Fruit fly (Drosophila melanogaster): Measurements from ENCODE around the gene PNUTS.

The PNUTS gene

dm6 chr2L:825768-826263 lies 44.4 kb upstream of the PNUTS start, which contains the start of the genes CG3862 and dock (continued):
- TF ChIP-seq inv (GFP tag; IDR thresholded peaks at IDR 0.05; ENCODE audit: partially characterized antibody) (peak; percentile 88), sens (GFP tag) (peak; percentile 91), crc (GFP tag; optimal IDR thresholded peaks at IDR 0.05) (no peak), CG8388 (GFP tag; optimal IDR thresholded peaks at IDR 0.05) (no peak), HmgZ (tag; optimal IDR thresholded peaks at IDR 0.05) (peak; percentile 92), Lhr (GFP tag; optimal IDR thresholded peaks at IDR 0.05) (peak; percentile 21), CG17328 (GFP tag; IDR thresholded peaks at IDR 0.05) (0 out of 2 replicates have a peak, but pooled peaks have one; percentile 4), C15 (GFP tag; IDR thresholded peaks at IDR 0.05) (no peak), caup (GFP tag; optimal IDR thresholded peaks at IDR 0.05; ENCODE audit: severe bottlenecking) (peak; percentile 65), klu (GFP tag; IDR thresholded peaks at IDR 0.05) (no peak), twi (tag; optimal IDR thresholded peaks at IDR 0.05) (no peak), CHES-1-like (GFP tag; optimal IDR thresholded peaks at IDR 0.05) (peak; percentile 82), CG2116 (GFP tag; optimal IDR thresholded peaks at IDR 0.05) (peak; percentile 88), ind (GFP tag; optimal IDR thresholded peaks at IDR 0.05) (peak; percentile 39), E2f1 (GFP tag; IDR thresholded peaks at IDR 0.05) (no peak), emc (GFP tag; optimal IDR thresholded peaks at IDR 0.05) (peak; percentile 33), bcd (GFP tag; optimal IDR thresholded peaks at IDR 0.05) (peak; percentile 49), HHEX (GFP tag; optimal IDR thresholded peaks at IDR 0.05) (no peak), CG4854 (GFP tag; optimal IDR thresholded peaks at IDR 0.05) (peak; percentile 40), B-H2 (GFP tag; optimal IDR thresholded peaks at IDR 0.05) (peak; percentile 50), CG6654 (GFP tag; optimal IDR thresholded peaks at IDR 0.05) (no peak), NfI (GFP tag; optimal IDR thresholded peaks at IDR 0.05) (peak; percentile 50), CG3281 (GFP tag; optimal IDR thresholded peaks at IDR 0.05) (peak; percentile 54), CG12299 (tag; optimal IDR thresholded peaks at IDR 0.05) (peak; percentile 66), dimm (GFP tag; IDR thresholded peaks at IDR 0.05) (no peak), CG1529 (GFP tag; optimal IDR thresholded peaks at IDR 0.05) (no peak), CG6813 (GFP tag; optimal IDR thresholded peaks at IDR 0.05) (peak; percentile 3), chm (GFP tag; IDR thresholded peaks at IDR 0.05) (peak; percentile 64), CG15011 (GFP tag; optimal IDR thresholded peaks at IDR 0.05) (no peak), gt (GFP tag; IDR thresholded peaks at IDR 0.05) (no peak), CG6791 (GFP tag; IDR thresholded peaks at IDR 0.05; ENCODE audit: partially characterized antibody) (peak; percentile 99), HLHmδ (GFP tag; optimal IDR thresholded peaks at IDR 0.05) (peak; percentile 54), B-H1 (GFP tag; IDR thresholded peaks at IDR 0.05) (no peak), Taf1 (GFP tag; IDR thresholded peaks at IDR 0.05) (no peak), Hr39 (optimal IDR thresholded peaks at IDR 0.05) (no peak), CG32532 (GFP tag; IDR thresholded peaks at IDR 0.05) (peak; percentile 58), vnd (GFP tag; IDR thresholded peaks at IDR 0.05; ENCODE audit: partially characterized antibody) (peak; percentile 95), CG12155 (GFP tag; optimal IDR thresholded peaks at IDR 0.05) (peak; percentile 47), Neu2 (GFP tag; optimal IDR thresholded peaks at IDR 0.05; ENCODE audit: borderline replicate concordance) (no peak), btn (GFP tag; optimal IDR thresholded peaks at IDR 0.05) (no peak), Ada2b (GFP tag; IDR thresholded peaks at IDR 0.05) (no peak), Nf-YB (GFP tag; optimal IDR thresholded peaks at IDR 0.05) (peak; percentile 23), Rx (GFP tag; IDR thresholded peaks at IDR 0.05) (0 out of 2 replicates have a peak, but pooled peaks have one; percentile 21), Med (GFP tag) (peak; percentile 97), bsh (GFP tag; optimal IDR thresholded peaks at IDR 0.05) (peak; percentile 7 to 46), CG11723 (GFP tag; optimal IDR thresholded peaks at IDR 0.05) (no peak), nau (GFP tag; optimal IDR thresholded peaks at IDR 0.05) (no peak), CG3407 (GFP tag; optimal IDR thresholded peaks at IDR 0.05) (no peak), ttk (GFP tag; IDR thresholded peaks at IDR 0.05) (no peak), HLH4C (GFP tag; IDR thresholded peaks at IDR 0.05; ENCODE audit: partially characterized antibody) (peak; percentile 99), CG5245 (GFP tag; optimal IDR thresholded peaks at IDR 0.05) (peak; percentile 41)

Measured in whole organism, embryonic.